Worm (Caenorhabditis elegans) whole organism, early embryonic: ENCODE data around the gene clip-1.

Experiments used
- B0310.2 ChIP-seq: sonication (generic microtip); optimal IDR thresholded peaks from 2 replicates; lab custom pipeline; 2016; ENCODE audit warnings: mild to moderate bottlenecking, missing genetic modification characterization, missing compliant biosample characterization
- F13C5.2 ChIP-seq: sonication (generic microtip); optimal IDR thresholded peaks from 2 replicates; lab custom pipeline; 2017; ENCODE audit warnings: mild to moderate bottlenecking, missing genetic modification characterization, inconsistent platforms, missing compliant biosample characterization
- aly-1 ChIP-seq: sonication (generic microtip); optimal IDR thresholded peaks from 2 replicates; lab custom pipeline; 2016; ENCODE audit warnings: missing genetic modification characterization, missing compliant biosample characterization
- ama-1 ChIP-seq: fragments of 150-350 bp; optimal IDR thresholded peaks from 2 replicates; lab custom pipeline; 2014
- ceh-13 ChIP-seq: fragments of 200-800 bp; sonication (Bioruptor generic); optimal IDR thresholded peaks from 2 replicates; lab custom pipeline; 2018; ENCODE audit warnings: mild to moderate bottlenecking, missing genetic modification characterization, missing compliant biosample characterization
- ceh-36 ChIP-seq: sonication (generic microtip); optimal IDR thresholded peaks from 2 replicates; lab custom pipeline; 2016; ENCODE audit warnings: missing genetic modification characterization, inconsistent platforms, missing compliant biosample characterization
- ets-7 ChIP-seq: sonication (generic microtip); optimal IDR thresholded peaks from 2 replicates; lab custom pipeline; 2016; ENCODE audit warnings: missing genotype, missing genetic modification characterization, missing compliant biosample characterization
- flt-1 ChIP-seq: fragments of 200-800 bp; sonication (Bioruptor generic); IDR thresholded peaks from 2 replicates; pipeline ENCODE4 v1.3.6; 2022; ENCODE audit warnings: missing genetic modification characterization, missing compliant biosample characterization
- hmbx-1 ChIP-seq: sonication (generic microtip); optimal IDR thresholded peaks from 2 replicates; lab custom pipeline; 2016; ENCODE audit warnings: mild to moderate bottlenecking, missing genetic modification characterization, missing compliant biosample characterization
- hmg-4 ChIP-seq: fragments of 200-800 bp; sonication (Bioruptor generic); optimal IDR thresholded peaks from 2 replicates; lab custom pipeline; 2018; ENCODE audit warnings: mild to moderate bottlenecking, missing genetic modification characterization, missing compliant biosample characterization
- hnd-1 ChIP-seq: sonication (generic microtip); optimal IDR thresholded peaks from 2 replicates; lab custom pipeline; 2016; ENCODE audit warnings: missing genetic modification characterization, missing compliant biosample characterization
- pes-1 ChIP-seq: fragments of 200-800 bp; sonication (Bioruptor generic); IDR thresholded peaks from 2 replicates; pipeline ENCODE4 v1.3.6; 2022; ENCODE audit warnings: missing genetic modification reagents, missing genetic modification characterization, missing compliant biosample characterization
- scrt-1 ChIP-seq: fragments of 200-800 bp; sonication (Bioruptor generic); IDR thresholded peaks from 2 replicates; pipeline ENCODE4 v1.3.6; 2022; ENCODE audit warnings: missing genetic modification characterization, missing compliant biosample characterization
- sea-1 ChIP-seq: fragments of 200-800 bp; sonication (Bioruptor generic); conservative IDR thresholded peaks from 2 replicates; pipeline ENCODE4 v1.3.6; 2022; ENCODE audit warnings: missing genetic modification characterization, missing compliant biosample characterization
- tbx-11 ChIP-seq: fragments of 200-800 bp; sonication (Bioruptor generic); IDR thresholded peaks from 2 replicates; pipeline ENCODE4 v1.3.6; 2022; ENCODE audit warnings: missing genetic modification characterization, missing compliant biosample characterization
- tbx-37 ChIP-seq: fragments of 200-800 bp; sonication (Bioruptor generic); conservative IDR thresholded peaks from 2 replicates; pipeline ENCODE4 v1.3.6; 2022; ENCODE audit warnings: missing genetic modification reagents, missing genetic modification characterization, missing compliant biosample characterization
- tra-4 ChIP-seq: sonication (generic microtip); optimal IDR thresholded peaks from 2 replicates; lab custom pipeline; 2017; ENCODE audit warnings: missing genetic modification characterization, missing compliant biosample characterization

The clip-1 gene

DNA sequence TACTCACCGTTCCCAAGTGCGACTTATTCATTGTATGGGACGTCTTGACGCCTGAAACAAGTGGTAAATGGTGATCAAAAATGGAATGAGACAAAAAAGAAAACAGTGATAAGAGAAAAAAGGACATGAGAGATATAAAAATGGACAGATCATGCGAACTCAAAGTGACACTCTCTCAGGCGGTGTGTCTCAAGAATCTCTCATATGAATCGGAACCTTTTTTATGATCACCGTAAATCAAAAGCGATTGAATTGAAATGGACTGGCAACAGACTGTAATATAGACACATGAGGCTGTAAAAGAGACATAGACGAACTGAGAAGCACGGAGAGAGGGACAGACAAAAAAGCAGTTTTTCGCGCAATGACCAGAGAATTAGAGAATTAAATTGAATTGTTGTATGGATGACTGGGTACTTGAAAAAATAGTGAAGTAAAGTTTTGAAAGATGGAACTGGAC, at the start of gene clip-1:
clip-1 (minus strand) TSS at position 51 of the 460 bp plus-strand sequence.
- TF ChIP-seq hnd-1 (tag; lab: Kevin White, UChicago) (no peak), pes-1 (GFP tag; lab: Robert Waterston, UW) (no peak), scrt-1 (no peak), ets-7 (tag; lab: Kevin White, UChicago) (no peak), tra-4 (no peak), ceh-36 (no peak), sea-1 (no peak), flt-1 (no peak), ama-1 (lab: Kevin White, UChicago) (no peak), tbx-11 (GFP tag; lab: Robert Waterston, UW) (no peak), ceh-13 (GFP tag; lab: Kevin White, UChicago) (no peak), aly-1 (tag; lab: Kevin White, UChicago) (no peak)

DNA sequence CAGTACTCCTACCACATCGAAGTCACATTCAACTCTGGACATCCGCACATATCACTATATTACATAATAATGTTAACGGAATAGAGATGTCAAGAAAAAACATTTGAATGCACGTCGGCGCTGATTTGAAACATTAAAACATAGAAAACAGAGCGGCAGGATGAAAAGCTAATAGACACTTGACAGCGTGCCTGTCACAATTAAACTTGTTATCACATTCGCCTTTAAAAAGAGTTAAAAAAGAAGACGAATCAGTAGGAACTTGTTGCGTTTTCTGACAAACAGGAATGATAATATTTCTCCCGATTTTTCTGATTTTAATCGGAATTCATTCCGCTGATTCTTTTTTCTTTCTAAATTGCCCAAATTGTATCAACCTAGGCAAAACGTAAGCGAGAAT, 48.7 kb upstream of the clip-1 start:
- TF ChIP-seq ceh-13 (GFP tag; lab: Kevin White, UChicago), result no peak
- TF ChIP-seq aly-1 (tag; lab: Kevin White, UChicago), result no peak
- TF ChIP-seq scrt-1, result no peak
- no peak for TF ChIP-seq pes-1 (GFP tag; lab: Robert Waterston, UW)
- no peak for TF ChIP-seq sea-1
- no peak for TF ChIP-seq ama-1 (lab: Kevin White, UChicago)
- no peak for TF ChIP-seq B0310.2 (tag; lab: Kevin White, UChicago)
- no peak for TF ChIP-seq tbx-11 (GFP tag; lab: Robert Waterston, UW)
- TF ChIP-seq hnd-1 (tag; lab: Kevin White, UChicago), result no peak
- no peak for TF ChIP-seq hmg-4 (GFP tag; lab: Kevin White, UChicago)
- no peak for TF ChIP-seq tbx-37 (GFP tag; lab: Robert Waterston, UW)
- no peak for TF ChIP-seq tra-4
- TF ChIP-seq F13C5.2 (tag; lab: Kevin White, UChicago), result no peak
- no peak for TF ChIP-seq hmbx-1 (tag; lab: Kevin White, UChicago)
- no peak for TF ChIP-seq flt-1
- TF ChIP-seq ceh-36, result no peak
- TF ChIP-seq ets-7 (tag; lab: Kevin White, UChicago), result no peak

DNA sequence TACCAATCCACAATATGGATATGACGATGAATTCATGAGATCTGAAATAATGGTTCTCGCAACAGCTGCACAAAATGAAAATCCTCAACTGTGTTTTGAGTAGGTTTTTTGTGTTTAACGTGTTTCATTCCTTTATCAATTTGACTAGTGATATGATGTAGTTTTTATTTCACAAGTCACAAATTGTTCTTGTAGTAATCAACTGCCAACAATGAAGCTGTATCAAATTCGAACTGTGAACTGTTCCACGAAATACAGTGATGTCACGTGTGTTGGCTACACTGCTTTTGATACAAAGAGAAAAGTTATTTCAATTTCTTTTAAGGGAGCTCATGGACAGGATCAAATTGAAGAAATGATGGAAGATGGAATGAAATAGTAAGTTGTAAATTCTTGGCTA, 46.3 kb upstream of the clip-1 start:
- TF ChIP-seq ceh-36 (no peak), ama-1 (lab: Kevin White, UChicago) (no peak), F13C5.2 (tag; lab: Kevin White, UChicago) (no peak), aly-1 (tag; lab: Kevin White, UChicago) (no peak), sea-1 (no peak), hmbx-1 (tag; lab: Kevin White, UChicago) (no peak), ets-7 (tag; lab: Kevin White, UChicago) (no peak), tbx-11 (GFP tag; lab: Robert Waterston, UW) (no peak), tbx-37 (GFP tag; lab: Robert Waterston, UW) (no peak), tra-4 (no peak), flt-1 (no peak), hnd-1 (tag; lab: Kevin White, UChicago) (no peak), ceh-13 (GFP tag; lab: Kevin White, UChicago) (no peak), B0310.2 (tag; lab: Kevin White, UChicago) (no peak), hmg-4 (GFP tag; lab: Kevin White, UChicago) (no peak)

DNA sequence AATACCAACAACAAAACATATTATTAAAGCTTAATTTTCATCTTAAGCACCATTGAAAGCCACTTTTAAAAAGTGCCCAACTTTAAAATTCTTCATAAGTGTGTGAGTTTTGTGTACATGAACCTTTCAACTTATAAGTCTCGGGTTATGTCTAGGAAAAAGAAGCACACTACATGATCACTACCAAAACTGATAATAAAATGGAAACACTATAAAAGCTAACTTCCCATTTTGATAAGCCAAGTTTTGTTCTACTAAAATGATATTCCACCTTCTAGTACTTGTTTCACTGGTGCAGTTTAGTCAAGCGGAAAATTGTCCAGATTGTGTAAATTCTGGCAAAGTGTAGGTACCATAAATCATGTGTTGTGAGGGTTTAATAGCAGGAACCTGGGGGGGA, 45.6 kb upstream of the clip-1 start, which contains the start of gene C40H1.8:
C40H1.8 (plus strand) TSS at position 242 of the 400 bp plus-strand sequence.
- TF ChIP-seq B0310.2 (tag; lab: Kevin White, UChicago) (no peak), tbx-37 (GFP tag; lab: Robert Waterston, UW) (no peak)

DNA sequence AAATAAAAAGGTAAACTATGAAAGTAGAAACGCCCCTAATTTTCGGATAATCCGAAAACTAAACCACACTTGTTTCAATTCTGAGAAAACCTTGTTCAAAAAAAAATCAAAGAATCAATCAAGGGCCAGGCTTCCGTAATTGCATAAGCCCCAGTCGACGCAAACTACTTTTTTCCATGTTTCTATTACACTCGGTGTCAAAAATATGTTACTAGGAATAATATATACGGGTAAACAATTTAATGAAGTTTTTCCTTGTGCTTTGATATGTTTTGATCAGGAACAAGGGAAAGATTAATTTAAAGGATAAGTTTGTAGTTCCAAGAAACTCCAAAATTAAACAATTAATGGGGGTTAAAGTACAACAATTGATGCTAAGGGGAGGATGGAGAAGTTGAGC, 41.0 kb upstream of the clip-1 start:
- TF ChIP-seq hmg-4 (GFP tag; lab: Kevin White, UChicago) (no peak), ceh-13 (GFP tag; lab: Kevin White, UChicago) (no peak), pes-1 (GFP tag; lab: Robert Waterston, UW) (no peak), B0310.2 (tag; lab: Kevin White, UChicago) (no peak), hnd-1 (tag; lab: Kevin White, UChicago) (no peak), hmbx-1 (tag; lab: Kevin White, UChicago) (no peak), ets-7 (tag; lab: Kevin White, UChicago) (no peak), tbx-11 (GFP tag; lab: Robert Waterston, UW) (no peak), tbx-37 (GFP tag; lab: Robert Waterston, UW) (no peak), aly-1 (tag; lab: Kevin White, UChicago) (no peak), sea-1 (no peak), scrt-1 (no peak), F13C5.2 (tag; lab: Kevin White, UChicago) (no peak)

DNA sequence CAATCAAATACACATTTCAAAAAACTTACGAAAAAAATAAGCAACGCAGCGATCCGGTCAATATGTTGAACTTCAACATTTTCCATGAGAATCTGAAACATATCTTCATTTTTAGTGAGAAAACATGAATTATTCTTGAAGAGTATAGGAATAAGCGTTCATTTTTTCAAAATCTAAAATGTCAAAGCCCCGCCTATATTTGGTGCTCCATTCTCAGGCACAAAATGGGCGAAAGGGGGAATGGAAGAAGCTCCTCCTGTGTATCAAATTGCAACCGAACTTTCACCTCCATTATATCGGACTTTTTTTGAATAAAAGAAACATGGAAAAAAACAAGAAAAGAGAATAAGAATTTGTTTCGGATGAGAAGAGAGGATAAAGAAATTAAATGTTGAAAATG, 37.7 kb upstream of the clip-1 start, which contains the start of gene srx-45:
srx-45 (minus strand) TSS at position 101 of the 400 bp plus-strand sequence.
- TF ChIP-seq tra-4 (no peak), sea-1 (no peak), ceh-36 (no peak), ceh-13 (GFP tag; lab: Kevin White, UChicago) (no peak), ets-7 (tag; lab: Kevin White, UChicago) (no peak), F13C5.2 (tag; lab: Kevin White, UChicago) (no peak), hmg-4 (GFP tag; lab: Kevin White, UChicago) (no peak), hnd-1 (tag; lab: Kevin White, UChicago) (no peak), ama-1 (lab: Kevin White, UChicago) (no peak), scrt-1 (no peak), tbx-11 (GFP tag; lab: Robert Waterston, UW) (no peak), flt-1 (no peak), pes-1 (GFP tag; lab: Robert Waterston, UW) (no peak), aly-1 (tag; lab: Kevin White, UChicago) (no peak), B0310.2 (tag; lab: Kevin White, UChicago) (no peak), tbx-37 (GFP tag; lab: Robert Waterston, UW) (no peak), hmbx-1 (tag; lab: Kevin White, UChicago) (no peak)

DNA sequence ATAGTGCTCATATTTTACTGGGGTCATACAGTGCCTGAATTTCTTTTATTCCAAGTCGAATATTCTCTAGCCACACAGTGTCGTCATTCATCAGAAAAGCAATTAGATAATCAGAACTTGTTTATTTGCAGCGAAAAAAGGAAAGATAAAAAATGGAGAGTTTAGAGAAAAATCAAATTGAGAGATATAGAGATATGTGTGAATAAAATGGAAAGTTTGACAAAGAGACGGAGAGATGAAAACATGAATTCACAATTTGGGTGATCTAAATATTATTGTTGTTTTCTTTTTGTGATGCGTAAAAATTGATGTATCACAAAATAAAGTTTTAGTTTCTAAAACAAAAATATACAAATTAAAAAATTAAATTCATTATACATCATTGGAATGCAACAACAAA, 31.8 kb upstream of the clip-1 start:
- no peak for TF ChIP-seq tra-4
- no peak for TF ChIP-seq hmbx-1 (tag; lab: Kevin White, UChicago)
